Fruit fly (Drosophila melanogaster) whole organism, embryonic: Measurements from ENCODE around the gene CG10513.

Experiments used
- Antp ChIP-seq: fragments of 200-800 bp; sonication (Bioruptor generic); optimal IDR thresholded peaks from 3 replicates; lab custom pipeline; 2016; ENCODE audit warnings: missing biosample characterization, missing genetic modification characterization
- Atf3 ChIP-seq: fragments of 200-800 bp; sonication (Bioruptor generic); optimal IDR thresholded peaks from 3 replicates; lab custom pipeline; 2016; ENCODE audit warnings: missing biosample characterization, missing genetic modification characterization
- CG10462 ChIP-seq: fragments of 200-800 bp; sonication (Bioruptor generic); optimal IDR thresholded peaks from 2 replicates; lab custom pipeline; 2016; ENCODE audit warnings: missing biosample characterization, missing genetic modification characterization
- CG11504 ChIP-seq: fragments of 200-800 bp; sonication (Bioruptor generic); optimal IDR thresholded peaks from 3 replicates; lab custom pipeline; 2019; ENCODE audit warnings: missing biosample characterization, mild to moderate bottlenecking, missing genetic modification characterization, moderate library complexity
- CG11723 ChIP-seq: fragments of 200-800 bp; sonication (Bioruptor generic); optimal IDR thresholded peaks from 2 replicates; lab custom pipeline; 2017; ENCODE audit warnings: missing biosample characterization, mild to moderate bottlenecking, missing genetic modification characterization
- CG12769 ChIP-seq: fragments of 200-800 bp; sonication (Bioruptor generic); optimal IDR thresholded peaks from 2 replicates; lab custom pipeline; 2019; ENCODE audit warnings: missing biosample characterization, mild to moderate bottlenecking, missing genetic modification characterization, moderate library complexity
- CG13296 ChIP-seq: fragments of 200-800 bp; sonication (Bioruptor generic); optimal IDR thresholded peaks from 3 replicates; lab custom pipeline; 2018; ENCODE audit warnings: missing biosample characterization, mild to moderate bottlenecking, missing genetic modification characterization
- CG15696 ChIP-seq: fragments of 200-800 bp; sonication (Bioruptor generic); optimal IDR thresholded peaks from 2 replicates; lab custom pipeline; 2019; ENCODE audit warnings: missing biosample characterization, mild to moderate bottlenecking, missing genetic modification characterization, moderate library complexity
- CG18262 ChIP-seq: fragments of 200-800 bp; optimal IDR thresholded peaks from 3 replicates; lab custom pipeline; 2019; ENCODE audit warnings: missing biosample characterization, mild to moderate bottlenecking, missing genetic modification characterization, moderate library complexity
- CG34376 ChIP-seq: fragments of 200-800 bp; sonication (Bioruptor generic); optimal IDR thresholded peaks from 2 replicates; lab custom pipeline; 2018; ENCODE audit warnings: missing biosample characterization, mild to moderate bottlenecking, missing genetic modification characterization
- CG6854 ChIP-seq: fragments of 200-800 bp; sonication (Bioruptor generic); optimal IDR thresholded peaks from 3 replicates; lab custom pipeline; 2017; ENCODE audit warnings: missing biosample characterization, mild to moderate bottlenecking, missing genetic modification characterization
- D ChIP-seq, 2 experiments: fragments of 200-800 bp in 1 of 2; fragments of >200 bp in 1 of 2; sonication (Bioruptor generic) in 1 of 2; optimal IDR thresholded peaks; 2 replicates in 1 of 2; 3 replicates in 1 of 2; lab custom pipeline; 2017; ENCODE audit warnings: mild to moderate bottlenecking in 1 of 2, missing biosample characterization in 1 of 2, missing genetic modification characterization in 1 of 2, missing genetic modification reagents in 1 of 2
- Dp ChIP-seq: fragments of 200-800 bp; sonication (Bioruptor generic); optimal IDR thresholded peaks from 2 replicates; lab custom pipeline; 2018; ENCODE audit warnings: missing biosample characterization, mild to moderate bottlenecking, missing genetic modification characterization, moderate library complexity
- Ets97D ChIP-seq: fragments of 200-800 bp; sonication (Bioruptor generic); optimal IDR thresholded peaks from 3 replicates; lab custom pipeline; 2016; ENCODE audit warnings: missing biosample characterization, missing genetic modification characterization
- GATAe ChIP-seq: fragments of 200-800 bp; sonication (Bioruptor generic); conservative IDR thresholded peaks from 2 replicates; pipeline ENCODE4 v1.3.6; 2022; ENCODE audit warnings: missing biosample characterization, missing genetic modification characterization
- Lim3 ChIP-seq: fragments of 200-800 bp; sonication (Bioruptor generic); IDR thresholded peaks from 2 replicates; pipeline ENCODE4 v1.3.6; 2022; ENCODE audit warnings: missing biosample characterization, missing genetic modification characterization
- Mad ChIP-seq: fragments of 200-800 bp; sonication (Bioruptor generic); optimal IDR thresholded peaks from 2 replicates; lab custom pipeline; 2016; ENCODE audit warnings: missing biosample characterization, missing genetic modification characterization
- Meics ChIP-seq: fragments of 200-800 bp; sonication (Bioruptor generic); optimal IDR thresholded peaks from 2 replicates; lab custom pipeline; 2017; ENCODE audit warnings: missing biosample characterization, mild to moderate bottlenecking, missing genetic modification characterization
- NC2β ChIP-seq: fragments of 200-800 bp; sonication (Bioruptor generic); optimal IDR thresholded peaks from 2 replicates; lab custom pipeline; 2016; ENCODE audit warnings: missing biosample characterization, missing genetic modification characterization
- Neu2 ChIP-seq: fragments of 200-800 bp; sonication (Bioruptor generic); optimal IDR thresholded peaks from 3 replicates; lab custom pipeline; 2016; ENCODE audit warnings: missing biosample characterization, missing genetic modification characterization, borderline replicate concordance
- Oaz ChIP-seq: fragments of 200-800 bp; sonication (Bioruptor generic); IDR thresholded peaks from 2 replicates; pipeline ENCODE4 v1.3.6; 2022; ENCODE audit warnings: missing biosample characterization, missing genetic modification characterization
- Sin3A ChIP-seq: fragments of >200 bp; optimal IDR thresholded peaks from 2 replicates; lab custom pipeline; 2018
- Vsx1 ChIP-seq: fragments of 200-800 bp; sonication (Bioruptor generic); optimal IDR thresholded peaks from 2 replicates; lab custom pipeline; 2017; ENCODE audit warnings: missing biosample characterization, mild to moderate bottlenecking, missing genetic modification characterization, missing genetic modification reagents
- bcd ChIP-seq: fragments of 200-800 bp; sonication (Bioruptor generic); optimal IDR thresholded peaks from 2 replicates; lab custom pipeline; 2017; ENCODE audit warnings: missing biosample characterization, mild to moderate bottlenecking, missing genetic modification characterization
- chm ChIP-seq: fragments of 200-800 bp; sonication (Bioruptor generic); IDR thresholded peaks from 2 replicates; pipeline ENCODE4 v1.3.6; 2022; ENCODE audit warnings: missing biosample characterization, missing genetic modification characterization
- dmrt11E ChIP-seq: fragments of 200-800 bp; sonication (Bioruptor generic); optimal IDR thresholded peaks from 3 replicates; lab custom pipeline; 2018; ENCODE audit warnings: missing biosample characterization, mild to moderate bottlenecking, missing genetic modification characterization, moderate library complexity
- ewg ChIP-seq: fragments of 200-800 bp; sonication (Bioruptor generic); optimal IDR thresholded peaks from 3 replicates; lab custom pipeline; 2017; ENCODE audit warnings: mild to moderate bottlenecking, missing biosample characterization, missing genetic modification reagents, missing genetic modification characterization
- exex ChIP-seq: fragments of 200-800 bp; sonication (Bioruptor generic); optimal IDR thresholded peaks from 4 replicates; lab custom pipeline; 2018; ENCODE audit warnings: missing biosample characterization, mild to moderate bottlenecking, missing genetic modification characterization, moderate library complexity
- grau ChIP-seq: fragments of 200-800 bp; optimal IDR thresholded peaks from 3 replicates; lab custom pipeline; 2019; ENCODE audit warnings: missing biosample characterization, mild to moderate bottlenecking, missing genetic modification characterization, moderate library complexity
- grn ChIP-seq: fragments of 200-800 bp; sonication (Bioruptor generic); optimal IDR thresholded peaks from 3 replicates; lab custom pipeline; 2017; ENCODE audit warnings: missing biosample characterization, missing genetic modification characterization
- jing ChIP-seq: fragments of 200-800 bp; sonication (Bioruptor generic); optimal IDR thresholded peaks from 2 replicates; lab custom pipeline; 2018; ENCODE audit warnings: missing biosample characterization, mild to moderate bottlenecking, missing genetic modification characterization
- klu ChIP-seq: fragments of 200-800 bp; sonication (Bioruptor generic); IDR thresholded peaks from 2 replicates; pipeline ENCODE4 v1.3.6; 2022; ENCODE audit warnings: missing biosample characterization, missing genetic modification characterization
- lab ChIP-seq: fragments of 200-800 bp; sonication (Bioruptor generic); optimal IDR thresholded peaks from 3 replicates; lab custom pipeline; 2017; ENCODE audit warnings: missing biosample characterization, missing genetic modification characterization, mild to moderate bottlenecking, moderate library complexity, missing genetic modification reagents
- mirr ChIP-seq: fragments of 200-800 bp; sonication (Bioruptor generic); optimal IDR thresholded peaks from 3 replicates; lab custom pipeline; 2018; ENCODE audit warnings: missing biosample characterization, mild to moderate bottlenecking, missing genetic modification characterization
- peb ChIP-seq: fragments of 200-800 bp; sonication (Bioruptor generic); IDR thresholded peaks from 2 replicates; pipeline ENCODE4 v1.3.6; 2022; ENCODE audit warnings: missing biosample characterization, missing genetic modification characterization
- sd ChIP-seq: fragments of 200-800 bp; sonication (Bioruptor generic); optimal IDR thresholded peaks from 3 replicates; lab custom pipeline; 2018; ENCODE audit warnings: missing biosample characterization, mild to moderate bottlenecking, missing genetic modification characterization, moderate library complexity
- seq ChIP-seq: fragments of 200-800 bp; sonication (Bioruptor generic); IDR thresholded peaks from 2 replicates; pipeline ENCODE4 v1.3.6; 2022; ENCODE audit warnings: missing biosample characterization, missing genetic modification characterization
- sug ChIP-seq: fragments of 200-800 bp; optimal IDR thresholded peaks from 2 replicates; lab custom pipeline; 2019; ENCODE audit warnings: missing biosample characterization, mild to moderate bottlenecking, missing genetic modification characterization, moderate library complexity

Gene CG10513

dm6 chr3R:25312583-25312982 lies 35.6 kb upstream of the CG10513 start (continued):
- peak; percentile 3 for TF ChIP-seq bcd
- peak; percentile 45 for TF ChIP-seq Dp (GFP tag; lab: Kevin White, UChicago)
- no peak for TF ChIP-seq CG15696
- TF ChIP-seq Atf3 (GFP tag; lab: Kevin White, UChicago) = no peak
- TF ChIP-seq sd (tag; lab: Kevin White, UChicago) = no peak
- peak; percentile 26 for TF ChIP-seq lab (GFP tag; lab: Kevin White, UChicago)
- no peak for TF ChIP-seq CG11723
- no peak for TF ChIP-seq ewg (GFP tag; lab: Kevin White, UChicago)
- TF ChIP-seq chm (GFP tag; lab: Robert Waterston, UW) = no peak
- TF ChIP-seq Lim3 (GFP tag; lab: Robert Waterston, UW) = no peak
- no peak for TF ChIP-seq CG10462 (GFP tag; lab: Kevin White, UChicago)
- no peak for TF ChIP-seq Antp
- TF ChIP-seq CG6854 (GFP tag; lab: Kevin White, UChicago) = no peak
- TF ChIP-seq Ets97D (GFP tag; lab: Kevin White, UChicago) = peak; percentile 22
- no peak for TF ChIP-seq NC2β (GFP tag; lab: Kevin White, UChicago)
- TF ChIP-seq klu (GFP tag; lab: Robert Waterston, UW) = no peak
- no peak for TF ChIP-seq Oaz
- no peak for TF ChIP-seq CG11504 (tag; lab: Kevin White, UChicago)
- peak; percentile 27 for TF ChIP-seq Meics (GFP tag; lab: Kevin White, UChicago)

dm6 chr3R:25310843-25311242 lies 33.8 kb upstream of the CG10513 start, which contains the start of gene CG31099:
Gene CG31099, minus strand, starts transcription at chr3R:25310943.
- no peak for TF ChIP-seq Sin3A (lab: Kevin White, UChicago)
- TF ChIP-seq D (optimal IDR thresholded peaks at IDR 0.05; lab: Kevin White, UChicago) = no peak
- TF ChIP-seq D (GFP tag; optimal IDR thresholded peaks at IDR 0.05; lab: Kevin White, UChicago) = no peak
- no peak for TF ChIP-seq jing
- TF ChIP-seq grau (tag; lab: Kevin White, UChicago) = no peak
- TF ChIP-seq klu (GFP tag; lab: Robert Waterston, UW) = no peak
- TF ChIP-seq seq (GFP tag; lab: Robert Waterston, UW) = no peak
- TF ChIP-seq Mad = no peak
- TF ChIP-seq peb (GFP tag; lab: Robert Waterston, UW) = no peak
- TF ChIP-seq Neu2 (GFP tag; lab: Kevin White, UChicago) = no peak

- TF ChIP-seq CG34376 (GFP tag; lab: Kevin White, UChicago) = peak; percentile 7
- TF ChIP-seq mirr (GFP tag; lab: Kevin White, UChicago) = peak; percentile 64
- peak; percentile 97 for TF ChIP-seq exex
- peak; percentile 38 for TF ChIP-seq grn
- TF ChIP-seq Vsx1 (GFP tag; lab: Kevin White, UChicago) = peak; percentile 33
- TF ChIP-seq dmrt11E (tag; lab: Kevin White, UChicago) = no peak
- peak; percentile 53 for TF ChIP-seq lab (GFP tag; lab: Kevin White, UChicago)
- peak; percentile 19 for TF ChIP-seq CG12769
- peak; percentile 69 for TF ChIP-seq sug (tag; lab: Kevin White, UChicago)
- no peak for TF ChIP-seq CG18262 (tag; lab: Kevin White, UChicago)
- no peak for TF ChIP-seq CG13296 (GFP tag; lab: Kevin White, UChicago)
- TF ChIP-seq sd (tag; lab: Kevin White, UChicago) = peak; percentile 3
- TF ChIP-seq GATAe (GFP tag; lab: Robert Waterston, UW) = 0 out of 2 replicates have a peak, but pooled peaks have one; percentile 21
These were observed 32.2 kb upstream of the CG10513 start for dm6 chr3R:25309175-25309574.
